Worm (Caenorhabditis elegans): Measurements from ENCODE around the gene sto-1.

DNA sequence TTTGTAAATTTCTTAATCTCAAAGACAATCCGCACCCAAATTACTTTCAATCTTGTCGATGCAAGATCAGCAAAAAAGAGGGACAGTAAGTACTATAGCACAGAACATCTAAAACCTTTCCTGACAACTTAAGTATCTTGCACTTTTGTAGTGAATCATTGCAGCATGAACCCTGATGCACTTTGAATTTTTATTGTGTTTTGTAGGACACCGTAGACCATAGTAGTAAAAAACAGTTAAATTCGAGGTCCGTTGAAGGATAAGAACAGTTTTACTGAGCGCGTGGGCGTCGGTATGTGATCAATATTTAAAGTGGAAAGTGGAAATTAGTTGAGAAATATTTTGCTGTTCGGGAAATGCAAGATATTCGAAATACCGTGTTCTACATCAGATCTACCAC lies 19.6 kb downstream of the sto-1 start:
- TF ChIP-seq elt-3 (tag; optimal IDR thresholded peaks at IDR 0.05), result no peak
- TF ChIP-seq blmp-1 (tag; optimal IDR thresholded peaks at IDR 0.05), result no peak
- TF ChIP-seq unc-62 (GFP tag; optimal IDR thresholded peaks at IDR 0.05), result no peak
- TF ChIP-seq ceh-83 (GFP tag; optimal IDR thresholded peaks at IDR 0.05), result no peak
- TF ChIP-seq nhr-237 (tag; optimal IDR thresholded peaks at IDR 0.05), result no peak
- TF ChIP-seq ceh-43 (GFP tag; optimal IDR thresholded peaks at IDR 0.05), result no peak
- no peak for TF ChIP-seq drap-1 (GFP tag; optimal IDR thresholded peaks at IDR 0.05)
- no peak for TF ChIP-seq nhr-76 (tag; optimal IDR thresholded peaks at IDR 0.05)
- no peak for TF ChIP-seq zip-8 (tag; optimal IDR thresholded peaks at IDR 0.05)
- no peak for TF ChIP-seq elt-1 (tag; optimal IDR thresholded peaks at IDR 0.05; ENCODE audit: borderline replicate concordance, insufficient read depth)
- TF ChIP-seq lin-13 (tag; optimal IDR thresholded peaks at IDR 0.05), result no peak
- no peak for TF ChIP-seq ztf-11 (tag; optimal IDR thresholded peaks at IDR 0.05)
- TF ChIP-seq ces-1 (GFP tag; optimal IDR thresholded peaks at IDR 0.05), result no peak
